Worm (Caenorhabditis elegans) whole organism, L1 larva: ENCODE data around the gene F40F9.3.

ENCODE experiments used
- C16A3.4 ChIP-seq: fragments of 150-350 bp; optimal IDR thresholded peaks from 2 replicates; lab custom pipeline; 2014; ENCODE audit warnings: missing biosample characterization, missing genetic modification characterization
- alr-1 ChIP-seq: fragments of 200-800 bp; sonication (Bioruptor generic); optimal IDR thresholded peaks from 2 replicates; lab custom pipeline; 2018; ENCODE audit warnings: borderline replicate concordance, mild to moderate bottlenecking, missing genetic modification characterization, missing compliant biosample characterization
- aly-2 ChIP-seq: fragments of 150-350 bp; optimal IDR thresholded peaks from 2 replicates; lab custom pipeline; 2014; ENCODE audit warnings: missing biosample characterization, missing genetic modification characterization
- ama-1 ChIP-seq: fragments of 150-350 bp; optimal IDR thresholded peaks from 2 replicates; lab custom pipeline; 2014
- blmp-1 ChIP-seq: fragments of 150-350 bp; optimal IDR thresholded peaks from 2 replicates; lab custom pipeline; 2014; ENCODE audit warnings: missing biosample characterization, missing genetic modification characterization
- ces-1 ChIP-seq: fragments of 150-350 bp; optimal IDR thresholded peaks from 2 replicates; lab custom pipeline; 2014; ENCODE audit warnings: missing biosample characterization, missing genetic modification reagents, missing genetic modification characterization
- dpl-1 ChIP-seq, 3 experiments: fragments of 150-350 bp in 2 of 3; sonication (generic microtip) in 1 of 3; optimal IDR thresholded peaks; 2 replicates each; lab custom pipeline; 2014 to 2017; ENCODE audit warnings: missing biosample characterization in 3 of 3, missing genetic modification characterization in 3 of 3, missing genetic modification reagents in 3 of 3
- efl-1 ChIP-seq, 4 experiments: fragments of 150-350 bp; optimal IDR thresholded peaks in 3 of 4; peaks in 1 of 4; 1 replicate in 1 of 4; 2 replicates in 3 of 4; lab custom pipeline; 2014; ENCODE audit warnings: missing biosample characterization in 2 of 4, missing genetic modification characterization in 2 of 4, missing genetic modification reagents in 2 of 4
- egl-13 ChIP-seq: sonication (generic microtip); optimal IDR thresholded peaks from 2 replicates; lab custom pipeline; 2016; ENCODE audit warnings: missing genotype, missing genetic modification reagents, missing genetic modification characterization, missing compliant biosample characterization
- elt-2 ChIP-seq: sonication (generic microtip); optimal IDR thresholded peaks from 2 replicates; lab custom pipeline; 2016; ENCODE audit warnings: missing genetic modification characterization, mild to moderate bottlenecking, inconsistent platforms, missing compliant biosample characterization, missing genetic modification reagents
- ets-5 ChIP-seq: fragments of 200-800 bp; sonication (Bioruptor generic); IDR thresholded peaks from 2 replicates; pipeline ENCODE4 v1.3.6; 2022; ENCODE audit warnings: missing genetic modification characterization, missing compliant biosample characterization
- fkh-4 ChIP-seq: sonication (generic microtip); optimal IDR thresholded peaks from 2 replicates; lab custom pipeline; 2016; ENCODE audit warnings: missing compliant biosample characterization, missing genetic modification characterization, borderline replicate concordance
- fkh-8 ChIP-seq: sonication (generic microtip); optimal IDR thresholded peaks from 2 replicates; lab custom pipeline; 2016; ENCODE audit warnings: mild to moderate bottlenecking, missing genetic modification characterization, missing compliant biosample characterization
- hpl-2 ChIP-seq: fragments of 150-350 bp; optimal IDR thresholded peaks from 2 replicates; lab custom pipeline; 2014; ENCODE audit warnings: missing biosample characterization, missing genetic modification reagents, missing genetic modification characterization
- irx-1 ChIP-seq: sonication (generic microtip); optimal IDR thresholded peaks from 2 replicates; lab custom pipeline; 2016; ENCODE audit warnings: missing genetic modification characterization, missing compliant biosample characterization
- lin-15B ChIP-seq: fragments of 150-350 bp; sonication (generic microtip); optimal IDR thresholded peaks from 3 replicates; lab custom pipeline; 2014; ENCODE audit warnings: missing biosample characterization, missing genetic modification characterization
- lin-35 ChIP-seq, 2 experiments: fragments of 150-350 bp; optimal IDR thresholded peaks; 2 replicates each; lab custom pipeline; 2014; ENCODE audit warnings: missing biosample characterization in 2 of 2, missing genetic modification characterization in 2 of 2, missing genetic modification reagents in 2 of 2
- lsy-2 ChIP-seq, 2 experiments: fragments of 150-350 bp; optimal IDR thresholded peaks; 2 replicates each; lab custom pipeline; 2014; ENCODE audit warnings: missing biosample characterization in 2 of 2, missing genetic modification characterization in 2 of 2
- mab-9 ChIP-seq: fragments of 200-800 bp; sonication (Bioruptor generic); IDR thresholded peaks from 2 replicates; pipeline ENCODE4 v1.3.6; 2022; ENCODE audit warnings: missing genetic modification reagents, missing genetic modification characterization, missing compliant biosample characterization
- mdl-1 ChIP-seq, 2 experiments: fragments of 150-350 bp; optimal IDR thresholded peaks; 2 replicates each; lab custom pipeline; 2014 to 2017; ENCODE audit warnings: missing biosample characterization in 2 of 2, missing genetic modification characterization in 2 of 2, inconsistent platforms in 1 of 2
- nhr-12 ChIP-seq: sonication (generic microtip); optimal IDR thresholded peaks from 2 replicates; lab custom pipeline; 2017; ENCODE audit warnings: missing biosample characterization, missing genetic modification characterization
- nhr-71 ChIP-seq: sonication (generic microtip); optimal IDR thresholded peaks from 2 replicates; lab custom pipeline; 2016; ENCODE audit warnings: mild to moderate bottlenecking, missing genetic modification characterization, moderate library complexity, missing compliant biosample characterization
- nhr-77 ChIP-seq: fragments of 150-350 bp; optimal IDR thresholded peaks from 2 replicates; lab custom pipeline; 2014; ENCODE audit warnings: missing biosample characterization, missing genetic modification characterization
- nhr-84 ChIP-seq: sonication (generic microtip); optimal IDR thresholded peaks from 2 replicates; lab custom pipeline; 2017; ENCODE audit warnings: missing biosample characterization, missing genetic modification characterization
- pax-3 ChIP-seq: fragments of 200-800 bp; sonication (Bioruptor generic); optimal IDR thresholded peaks from 2 replicates; lab custom pipeline; 2018; ENCODE audit warnings: mild to moderate bottlenecking, missing genetic modification characterization, moderate library complexity, missing compliant biosample characterization
- pqm-1 ChIP-seq: sonication (generic microtip); optimal IDR thresholded peaks from 3 replicates; lab custom pipeline; 2017; ENCODE audit warnings: missing biosample characterization, missing genetic modification characterization
- sup-37 ChIP-seq: fragments of 200-800 bp; sonication (Bioruptor generic); optimal IDR thresholded peaks from 2 replicates; lab custom pipeline; 2018; ENCODE audit warnings: mild to moderate bottlenecking, missing genetic modification characterization, missing compliant biosample characterization
- unc-30 ChIP-seq: sonication (generic microtip); optimal IDR thresholded peaks from 2 replicates; lab custom pipeline; 2017; ENCODE audit warnings: missing biosample characterization, missing genetic modification characterization
- unc-98 ChIP-seq: fragments of 200-800 bp; sonication (Bioruptor generic); IDR thresholded peaks from 2 replicates; pipeline ENCODE4 v1.3.6; 2022; ENCODE audit warnings: missing genetic modification characterization, missing compliant biosample characterization
- vab-15 ChIP-seq: sonication (generic microtip); optimal IDR thresholded peaks from 2 replicates; lab custom pipeline; 2017; ENCODE audit warnings: missing genotype, mild to moderate bottlenecking, missing genetic modification characterization, missing compliant biosample characterization
- zag-1 ChIP-seq: fragments of 150-350 bp; optimal IDR thresholded peaks from 2 replicates; lab custom pipeline; 2014; ENCODE audit warnings: missing biosample characterization, missing genetic modification characterization
- zip-4 ChIP-seq: fragments of 200-800 bp; sonication (Bioruptor generic); optimal IDR thresholded peaks from 2 replicates; lab custom pipeline; 2018; ENCODE audit warnings: mild to moderate bottlenecking, missing genetic modification characterization, moderate library complexity, missing compliant biosample characterization
- ztf-4 ChIP-seq: fragments of 150-350 bp; optimal IDR thresholded peaks from 2 replicates; lab custom pipeline; 2014; ENCODE audit warnings: missing biosample characterization, missing genetic modification characterization

F40F9.3 gene

DNA sequence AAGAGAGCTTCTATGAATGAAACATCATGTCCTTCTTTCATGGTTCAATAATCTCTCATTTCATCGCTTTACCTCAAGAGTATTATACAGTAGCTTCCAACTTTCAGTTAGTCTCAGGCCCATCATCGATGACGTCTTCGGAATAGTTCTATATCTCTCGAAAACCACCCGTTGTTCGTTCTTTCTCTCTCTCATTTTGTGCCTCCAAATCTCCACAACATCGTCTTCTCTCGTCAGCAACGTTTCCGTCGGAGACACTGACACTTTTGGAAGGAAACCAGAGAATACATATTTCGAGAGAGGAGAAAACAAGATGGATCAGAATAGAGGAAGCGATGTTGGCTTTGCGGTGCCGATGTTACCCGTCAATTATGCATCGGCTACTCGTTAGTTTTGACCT, 16.8 kb downstream of the F40F9.3 start (continued):
- no peak for TF ChIP-seq zag-1 (tag; lab: Kevin White, UChicago)
- peak in 1 of 2 experiments; percentile 37 for TF ChIP-seq lsy-2 (tag; optimal IDR thresholded peaks at IDR 0.05; lab: Kevin White, UChicago)
- TF ChIP-seq vab-15 (tag; lab: Kevin White, UChicago) = no peak
- TF ChIP-seq ces-1 (GFP tag; lab: Kevin White, UChicago) = no peak
- no peak for TF ChIP-seq dpl-1 (GFP tag; optimal IDR thresholded peaks at IDR 0.05; lab: Kevin White, UChicago)
- TF ChIP-seq aly-2 (tag; lab: Kevin White, UChicago) = no peak
- no peak for TF ChIP-seq unc-30 (tag; lab: Kevin White, UChicago)
- TF ChIP-seq ets-5 (GFP tag; lab: Robert Waterston, UW) = no peak
- TF ChIP-seq nhr-12 = no peak
- no peak for TF ChIP-seq pqm-1 (tag; lab: Kevin White, UChicago)
- TF ChIP-seq sup-37 = no peak
- no peak for TF ChIP-seq pax-3 (tag; lab: Kevin White, UChicago)
- TF ChIP-seq ama-1 (lab: Kevin White, UChicago) = no peak
- TF ChIP-seq unc-98 (GFP tag; lab: Robert Waterston, UW) = no peak
- TF ChIP-seq nhr-84 (tag; lab: Kevin White, UChicago) = no peak

DNA sequence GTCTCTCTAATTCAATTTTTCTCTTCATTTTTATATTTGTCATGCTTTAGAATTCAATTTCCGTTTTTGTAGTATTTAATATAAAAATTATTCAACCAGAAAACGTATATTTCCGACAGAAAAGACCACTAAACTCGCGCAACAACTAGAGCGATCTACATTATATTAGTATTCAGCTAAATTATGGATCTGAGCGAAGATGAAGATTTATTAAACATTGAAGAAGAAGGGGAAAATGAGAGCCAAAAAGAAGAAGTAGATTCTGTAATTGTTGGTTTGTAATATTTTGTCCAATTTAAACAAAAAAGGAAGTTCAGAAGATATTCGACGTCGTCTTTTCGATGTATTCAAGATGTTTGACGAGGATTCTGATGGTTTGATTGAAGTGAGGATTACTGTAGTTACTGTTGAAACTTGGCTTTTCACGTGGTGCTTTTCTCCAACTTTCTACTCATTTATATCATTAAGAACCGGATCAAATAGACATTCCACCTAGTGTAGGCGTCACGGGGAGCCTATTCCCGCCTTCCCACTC, 19.0 kb downstream of the F40F9.3 start, which contains the start of gene cal-7:
TSS of gene cal-7 (plus strand) at position 184 of the 535 bp plus-strand sequence.
- peak; percentile 10 for TF ChIP-seq aly-2 (tag; lab: Kevin White, UChicago)
- TF ChIP-seq fkh-8 = peak; percentile 2
- no peak for TF ChIP-seq nhr-77 (tag; lab: Kevin White, UChicago)
- TF ChIP-seq egl-13 = peak; percentile 1
- TF ChIP-seq nhr-71 = peak; percentile 5
- no peak for TF ChIP-seq mab-9 (GFP tag; lab: Robert Waterston, UW)
- TF ChIP-seq blmp-1 (tag; lab: Kevin White, UChicago) = no peak
- TF ChIP-seq ztf-4 (tag; lab: Kevin White, UChicago) = peak; percentile 35
- TF ChIP-seq lsy-2 (tag; optimal IDR thresholded peaks at IDR 0.05; lab: Kevin White, UChicago) = peak in 1 of 2 experiments; percentile 24
- TF ChIP-seq alr-1 (tag; lab: Kevin White, UChicago) = no peak
- no peak for TF ChIP-seq irx-1 (tag; lab: Kevin White, UChicago)

DNA sequence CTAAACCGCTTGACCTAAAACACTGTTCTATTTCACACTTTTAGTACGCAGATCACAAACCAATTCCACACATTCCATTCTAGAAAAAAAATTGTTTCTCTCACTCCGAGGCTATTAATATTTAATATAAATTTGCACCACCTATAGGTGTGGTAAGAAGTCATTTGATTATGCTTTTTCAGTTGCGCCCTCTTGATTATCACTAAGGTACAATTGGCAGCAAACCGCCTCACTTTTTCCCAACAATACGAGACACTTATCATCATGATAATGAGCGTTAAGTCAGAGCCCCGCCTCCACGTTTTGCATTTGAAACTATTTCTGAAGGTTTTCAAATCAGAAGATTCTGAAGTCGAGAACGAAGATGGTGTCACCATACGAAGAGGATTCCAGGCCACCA, 22.3 kb downstream of the F40F9.3 start, which contains the start of gene aqp-4:
TSS of gene aqp-4 (plus strand) at position 270 of the 400 bp plus-strand sequence.
- TF ChIP-seq elt-2 (tag; lab: Kevin White, UChicago) (peak; percentile 26), lin-15B (tag; lab: Kevin White, UChicago) (no peak)

DNA sequence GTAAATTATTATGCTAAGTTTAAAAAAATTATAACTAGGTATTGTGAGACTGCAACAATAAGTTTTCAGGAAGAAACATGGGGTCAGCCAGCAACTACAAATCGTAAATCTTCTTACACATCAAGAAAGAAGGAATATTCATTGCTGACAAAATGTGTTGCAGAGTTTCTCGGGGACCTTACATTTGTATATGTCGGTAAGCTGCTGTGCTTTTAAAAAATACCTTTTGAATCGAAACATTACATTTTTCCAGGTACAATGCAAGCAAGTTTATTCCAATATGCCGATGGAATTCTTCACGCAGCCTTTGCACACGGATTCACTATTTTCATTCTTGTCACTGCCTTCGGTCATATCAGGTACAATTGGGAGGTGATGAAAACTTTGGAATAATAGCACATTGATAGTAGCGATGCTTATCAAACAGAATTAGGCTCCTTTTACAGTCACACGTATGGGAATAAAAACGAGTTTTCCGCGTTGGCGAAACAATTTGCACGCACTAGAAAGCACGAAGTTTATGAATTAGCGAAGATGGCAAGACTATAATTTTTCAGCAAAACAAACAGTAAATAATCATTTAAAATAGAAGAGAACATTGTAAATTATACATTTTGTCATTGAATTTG, 23.2 kb downstream of the F40F9.3 start:
- TF ChIP-seq zip-4 (GFP tag; lab: Kevin White, UChicago) (no peak), efl-1 (optimal IDR thresholded peaks at IDR 0.05; lab: Kevin White, UChicago) (no peak), efl-1 (GFP tag; optimal IDR thresholded peaks at IDR 0.05 in 1 of 2; lab: Kevin White, UChicago) (peak in 1 of 2 experiments; percentile 73), hpl-2 (GFP tag; lab: Kevin White, UChicago) (no peak), fkh-4 (tag; lab: Kevin White, UChicago) (no peak), alr-1 (tag; lab: Kevin White, UChicago) (no peak), lin-35 (GFP tag; optimal IDR thresholded peaks at IDR 0.05; lab: Kevin White, UChicago) (no peak), pax-3 (tag; lab: Kevin White, UChicago) (no peak), mdl-1 (tag; optimal IDR thresholded peaks at IDR 0.05; lab: Kevin White, UChicago) (no peak), elt-2 (tag; lab: Kevin White, UChicago) (peak; percentile 56), C16A3.4 (no peak)
